Worm (Caenorhabditis elegans) whole organism, young adult: ENCODE measurements around the gene rpl-25.1.
A peak's percentile ranks its signal among the peaks of the same experiment; 100 is the strongest.

Experiments
- B0336.3 ChIP-seq: fragments of 200-800 bp; sonication (Bioruptor generic); IDR thresholded peaks from 2 replicates; pipeline ENCODE4 v1.3.6; 2022; ENCODE audit warnings: missing genetic modification characterization, missing compliant biosample characterization
- F23B12.7 ChIP-seq: sonication (generic microtip); optimal IDR thresholded peaks from 2 replicates; lab custom pipeline; 2017; ENCODE audit warnings: missing genetic modification characterization, mild to moderate bottlenecking, missing compliant biosample characterization, antibody characterized with exemption, moderate library complexity; ENCODE audit not compliant: insufficient read depth
- T07F8.4 ChIP-seq: sonication (generic microtip); optimal IDR thresholded peaks from 2 replicates; lab custom pipeline; 2016; ENCODE audit warnings: mild to moderate bottlenecking, missing genetic modification characterization, moderate library complexity, missing compliant biosample characterization
- T26A5.8 ChIP-seq: sonication (generic microtip); optimal IDR thresholded peaks from 2 replicates; lab custom pipeline; 2016; ENCODE audit warnings: missing genetic modification characterization, missing compliant biosample characterization
- Y53F4B.3 ChIP-seq: fragments of 200-800 bp; sonication (Bioruptor generic); IDR thresholded peaks from 2 replicates; pipeline ENCODE4 v1.3.6; 2022; ENCODE audit warnings: missing genetic modification reagents, missing genetic modification characterization, missing compliant biosample characterization
- Y95B8A.8 ChIP-seq: fragments of 200-800 bp; sonication (Bioruptor generic); IDR thresholded peaks from 2 replicates; pipeline ENCODE4 v1.3.6; 2022; ENCODE audit warnings: missing genetic modification reagents, missing genetic modification characterization, missing compliant biosample characterization
- ZK185.1 ChIP-seq: sonication (generic microtip); optimal IDR thresholded peaks from 2 replicates; lab custom pipeline; 2016; ENCODE audit warnings: mild to moderate bottlenecking, missing genetic modification characterization, missing compliant biosample characterization; ENCODE audit not compliant: poor library complexity, severe bottlenecking
- ama-1 ChIP-seq, 3 experiments: fragments of 150-350 bp in 1 of 3; sonication (generic microtip) in 2 of 3; optimal IDR thresholded peaks; 2 replicates each; lab custom pipeline; 2014 to 2018; ENCODE audit warnings: missing biosample characterization in 2 of 3, missing genetic modification characterization in 2 of 3, missing genetic modification reagents in 2 of 3
- atf-7 ChIP-seq: sonication (generic microtip); optimal IDR thresholded peaks from 2 replicates; lab custom pipeline; 2017; ENCODE audit warnings: mild to moderate bottlenecking, missing genetic modification characterization, missing compliant biosample characterization
- attf-3 ChIP-seq: fragments of 200-800 bp; sonication (Bioruptor generic); conservative IDR thresholded peaks from 2 replicates; pipeline ENCODE4 v1.3.6; 2022; ENCODE audit warnings: missing genetic modification reagents, missing genetic modification characterization, missing compliant biosample characterization
- attf-5 ChIP-seq: fragments of 200-800 bp; sonication (Bioruptor generic); optimal IDR thresholded peaks from 2 replicates; lab custom pipeline; 2018; ENCODE audit warnings: mild to moderate bottlenecking, missing genetic modification characterization, missing compliant biosample characterization
- cebp-1 ChIP-seq, 2 experiments: fragments of 200-800 bp in 1 of 2; sonication (Bioruptor generic) in 1 of 2; sonication (generic microtip) in 1 of 2; IDR thresholded peaks in 1 of 2; optimal IDR thresholded peaks in 1 of 2; 2 replicates each; pipeline versions ENCODE4 v1.3.6 to Lab custom; 2017 to 2022; ENCODE audit warnings: missing compliant biosample characterization in 2 of 2, missing genetic modification characterization in 2 of 2, mild to moderate bottlenecking in 1 of 2, missing genetic modification reagents in 1 of 2, moderate library complexity in 1 of 2
- cebp-2 ChIP-seq: fragments of 200-800 bp; sonication (Bioruptor generic); IDR thresholded peaks from 2 replicates; pipeline ENCODE4 v1.3.6; 2022; ENCODE audit warnings: missing genetic modification characterization, missing compliant biosample characterization
- dox-1 ChIP-seq: fragments of 200-800 bp; sonication (Bioruptor generic); IDR thresholded peaks from 2 replicates; pipeline ENCODE4 v1.3.6; 2022; ENCODE audit warnings: missing genetic modification reagents, missing genetic modification characterization, missing compliant biosample characterization
- dpl-1 ChIP-seq: fragments of 150-350 bp; optimal IDR thresholded peaks from 2 replicates; lab custom pipeline; 2014; ENCODE audit warnings: missing biosample characterization, missing genetic modification reagents, missing genetic modification characterization
- ets-4 ChIP-seq: fragments of 200-800 bp; sonication (Bioruptor generic); optimal IDR thresholded peaks from 2 replicates; lab custom pipeline; 2018; ENCODE audit warnings: mild to moderate bottlenecking, missing genetic modification characterization, missing compliant biosample characterization
- gei-17 ChIP-seq: fragments of 200-800 bp; sonication (Bioruptor generic); optimal IDR thresholded peaks from 2 replicates; lab custom pipeline; 2018; ENCODE audit warnings: mild to moderate bottlenecking, missing genetic modification characterization, missing compliant biosample characterization
- let-526 ChIP-seq: fragments of 200-800 bp; sonication (Bioruptor generic); IDR thresholded peaks from 2 replicates; pipeline ENCODE4 v1.3.6; 2022; ENCODE audit warnings: missing genetic modification reagents, missing genetic modification characterization, missing compliant biosample characterization
- let-607 ChIP-seq, 2 experiments: fragments of 200-800 bp in 1 of 2; sonication (Bioruptor generic) in 1 of 2; sonication (generic microtip) in 1 of 2; optimal IDR thresholded peaks; 2 replicates each; lab custom pipeline; 2016 to 2018; ENCODE audit warnings: mild to moderate bottlenecking in 2 of 2, missing compliant biosample characterization in 2 of 2, missing genetic modification characterization in 2 of 2, moderate library complexity in 2 of 2, missing genotype in 1 of 2
- lin-35 ChIP-seq, 3 experiments: fragments of 150-350 bp in 2 of 3; sonication (generic microtip) in 1 of 3; optimal IDR thresholded peaks; 2 replicates each; lab custom pipeline; 2014 to 2018; ENCODE audit warnings: missing biosample characterization in 3 of 3, missing genetic modification characterization in 3 of 3, missing genetic modification reagents in 3 of 3
- lin-40 ChIP-seq: sonication (generic microtip); optimal IDR thresholded peaks from 2 replicates; lab custom pipeline; 2016; ENCODE audit warnings: missing genetic modification characterization, mild to moderate bottlenecking, missing compliant biosample characterization, missing genotype, missing genetic modification reagents
- madf-10 ChIP-seq: sonication (generic microtip); optimal IDR thresholded peaks from 2 replicates; lab custom pipeline; 2016; ENCODE audit warnings: mild to moderate bottlenecking, missing genetic modification characterization, missing compliant biosample characterization
- madf-8 ChIP-seq: fragments of 200-800 bp; sonication (Bioruptor generic); conservative IDR thresholded peaks from 2 replicates; pipeline ENCODE4 v1.3.6; 2022; ENCODE audit warnings: missing genetic modification reagents, missing genetic modification characterization, missing compliant biosample characterization
- mel-28 ChIP-seq: sonication (generic microtip); optimal IDR thresholded peaks from 2 replicates; lab custom pipeline; 2016; ENCODE audit warnings: borderline replicate concordance, mild to moderate bottlenecking, missing genetic modification characterization, missing compliant biosample characterization
- mxl-1 ChIP-seq: sonication (generic microtip); optimal IDR thresholded peaks from 2 replicates; lab custom pipeline; 2016; ENCODE audit warnings: missing genetic modification characterization, missing compliant biosample characterization
- nfya-2 ChIP-seq: fragments of 200-800 bp; sonication (Bioruptor generic); IDR thresholded peaks from 2 replicates; pipeline ENCODE4 v1.3.6; 2022; ENCODE audit warnings: missing genetic modification reagents, missing genetic modification characterization, missing compliant biosample characterization
- nhr-27 ChIP-seq: fragments of 200-800 bp; sonication (Bioruptor generic); optimal IDR thresholded peaks from 2 replicates; lab custom pipeline; 2018; ENCODE audit warnings: mild to moderate bottlenecking, missing genetic modification characterization, moderate library complexity, missing compliant biosample characterization
- nhr-80 ChIP-seq: sonication (generic microtip); optimal IDR thresholded peaks from 2 replicates; lab custom pipeline; 2016; ENCODE audit warnings: missing genetic modification characterization, missing compliant biosample characterization
- pbrm-1 ChIP-seq: fragments of 200-800 bp; sonication (Bioruptor generic); IDR thresholded peaks from 2 replicates; pipeline ENCODE4 v1.3.6; 2022; ENCODE audit warnings: missing genetic modification reagents, missing genetic modification characterization, missing compliant biosample characterization
- pha-4 ChIP-seq: fragments of 150-350 bp; sonication (generic microtip); optimal IDR thresholded peaks from 2 replicates; lab custom pipeline; 2014; ENCODE audit warnings: missing biosample characterization, missing genetic modification reagents, missing genetic modification characterization
- sdz-38 ChIP-seq: sonication (generic microtip); optimal IDR thresholded peaks from 2 replicates; lab custom pipeline; 2016; ENCODE audit warnings: missing genotype, missing genetic modification characterization, missing compliant biosample characterization
- snpc-4 ChIP-seq, 5 experiments: fragments of 150-350 bp in 1 of 5; sonication (generic microtip) in 4 of 5; optimal IDR thresholded peaks; 2 replicates each; lab custom pipeline; 2014 to 2018; ENCODE audit warnings: missing genetic modification characterization in 5 of 5, missing biosample characterization in 3 of 5, antibody characterized with exemption in 2 of 5, mild to moderate bottlenecking in 2 of 5, missing compliant biosample characterization in 2 of 5, missing genotype in 2 of 5, moderate library complexity in 2 of 5, missing genetic modification reagents in 1 of 5
- somi-1 ChIP-seq: fragments of 200-800 bp; sonication (Bioruptor generic); optimal IDR thresholded peaks from 2 replicates; lab custom pipeline; 2018; ENCODE audit warnings: mild to moderate bottlenecking, missing genetic modification characterization, missing compliant biosample characterization
- sptf-2 ChIP-seq: fragments of 200-800 bp; sonication (Bioruptor generic); optimal IDR thresholded peaks from 2 replicates; lab custom pipeline; 2018; ENCODE audit warnings: mild to moderate bottlenecking, missing genetic modification characterization, missing compliant biosample characterization
- tbp1 ChIP-seq: fragments of 200-800 bp; sonication (Bioruptor generic); optimal IDR thresholded peaks from 2 replicates; lab custom pipeline; 2018; ENCODE audit warnings: mild to moderate bottlenecking, missing genetic modification characterization, missing compliant biosample characterization
- tbx-9 ChIP-seq: sonication (generic microtip); optimal IDR thresholded peaks from 2 replicates; lab custom pipeline; 2016; ENCODE audit warnings: borderline replicate concordance, missing genetic modification characterization, inconsistent platforms, missing compliant biosample characterization
- unc-62 ChIP-seq: fragments of 150-350 bp; optimal IDR thresholded peaks from 2 replicates; lab custom pipeline; 2014; ENCODE audit warnings: missing biosample characterization, missing genetic modification reagents, missing genetic modification characterization
- zfh-2 ChIP-seq: fragments of 200-800 bp; sonication (Bioruptor generic); conservative IDR thresholded peaks from 2 replicates; pipeline ENCODE4 v1.3.6; 2022; ENCODE audit warnings: missing genetic modification reagents, missing genetic modification characterization, missing compliant biosample characterization
- ztf-22 ChIP-seq: fragments of 200-800 bp; sonication (Bioruptor generic); optimal IDR thresholded peaks from 2 replicates; lab custom pipeline; 2018; ENCODE audit warnings: mild to moderate bottlenecking, missing genetic modification characterization, moderate library complexity, missing compliant biosample characterization
- ztf-28 ChIP-seq: fragments of 200-800 bp; sonication (Bioruptor generic); IDR thresholded peaks from 2 replicates; pipeline ENCODE4 v1.3.6; 2022; ENCODE audit warnings: missing genetic modification reagents, missing genetic modification characterization, missing compliant biosample characterization
- ztf-3 ChIP-seq: fragments of 200-800 bp; sonication (Bioruptor generic); optimal IDR thresholded peaks from 2 replicates; lab custom pipeline; 2018; ENCODE audit warnings: mild to moderate bottlenecking, missing genetic modification characterization, missing compliant biosample characterization

Gene rpl-25.1

ce11 chrX:4700083-4700482 is 14.9 kb upstream of the rpl-25.1 start:
- TF ChIP-seq madf-8 (no peak), unc-62 (GFP tag; lab: Kevin White, UChicago) (peak; percentile 75), ztf-22 (GFP tag; lab: Kevin White, UChicago) (peak; percentile 4), cebp-1 (GFP tag; IDR thresholded peaks at IDR 0.05; lab: Robert Waterston, UW) (no peak), cebp-1 (tag; optimal IDR thresholded peaks at IDR 0.05; lab: Kevin White, UChicago) (peak; percentile 37), atf-7 (tag; lab: Kevin White, UChicago) (peak; percentile 31), mel-28 (tag; lab: Kevin White, UChicago) (no peak), nhr-80 (peak; percentile 98), B0336.3 (peak; percentile 14; the same call in 1 of the 2 replicates)

- no peak for TF ChIP-seq ZK185.1 (tag; lab: Kevin White, UChicago)
- no peak for TF ChIP-seq ama-1 (optimal IDR thresholded peaks at IDR 0.05; lab: Kevin White, UChicago)
- TF ChIP-seq ama-1 (GFP tag; optimal IDR thresholded peaks at IDR 0.05; lab: Kevin White, UChicago), result no peak
- no peak for TF ChIP-seq Y95B8A.8 (GFP tag; lab: Robert Waterston, UW)
- TF ChIP-seq Y53F4B.3 (GFP tag; lab: Robert Waterston, UW), result no peak
- no peak for TF ChIP-seq dpl-1 (GFP tag; lab: Kevin White, UChicago)
- no peak for TF ChIP-seq nfya-2
- TF ChIP-seq sptf-2, result no peak
- TF ChIP-seq B0336.3, result no peak
- no peak for TF ChIP-seq mxl-1 (tag; lab: Kevin White, UChicago)
Measured at ce11 chrX:4704877-4705276, 10.1 kb upstream of the rpl-25.1 start, which contains the start of gene aqp-8. Gene aqp-8, minus strand, starts transcription at chrX:4704977.

ce11 chrX:4705666-4706065 is 9.3 kb upstream of the rpl-25.1 start:
- TF ChIP-seq T07F8.4 (tag; lab: Kevin White, UChicago) (no peak), unc-62 (GFP tag; lab: Kevin White, UChicago) (no peak), dox-1 (no peak), let-526 (GFP tag; lab: Robert Waterston, UW) (no peak), F23B12.7 (tag; lab: Kevin White, UChicago) (no peak), attf-5 (GFP tag; lab: Kevin White, UChicago) (no peak), cebp-2 (GFP tag; lab: Robert Waterston, UW) (no peak), lin-35 (GFP tag; optimal IDR thresholded peaks at IDR 0.05; lab: Kevin White, UChicago) (no peak), gei-17 (no peak), ztf-28 (no peak), attf-3 (GFP tag; lab: Robert Waterston, UW) (no peak), madf-10 (tag; lab: Kevin White, UChicago) (no peak), nhr-80 (no peak), sdz-38 (tag; lab: Kevin White, UChicago) (no peak), ztf-22 (GFP tag; lab: Kevin White, UChicago) (no peak), tbx-9 (no peak), ztf-3 (GFP tag; lab: Kevin White, UChicago) (no peak), pha-4 (tag; lab: Kevin White, UChicago) (no peak)

ce11 chrX:4706755-4707226 is 8.2 kb upstream of the rpl-25.1 start, which contains the start of gene dhhc-10:
Gene dhhc-10, plus strand, starts transcription at chrX:4707176.
- TF ChIP-seq nhr-80, result peak; percentile 97
- no peak for TF ChIP-seq zfh-2 (GFP tag; lab: Robert Waterston, UW)
- no peak for TF ChIP-seq somi-1 (GFP tag; lab: Kevin White, UChicago)
- TF ChIP-seq tbp1 (GFP tag; lab: Kevin White, UChicago), result peak; percentile 7
- peak; percentile 88 to 91 for TF ChIP-seq let-607 (tag; optimal IDR thresholded peaks at IDR 0.05; lab: Kevin White, UChicago)
- TF ChIP-seq ets-4 (GFP tag; lab: Kevin White, UChicago), result peak; percentile 77
- TF ChIP-seq snpc-4 (GFP tag; optimal IDR thresholded peaks at IDR 0.05; lab: Kevin White, UChicago), result no peak
- TF ChIP-seq snpc-4 (tag; optimal IDR thresholded peaks at IDR 0.05; lab: Kevin White, UChicago), result peak in 2 of 4 experiments; percentile 2 to 8
- peak in 1 of 3 experiments; percentile 21 for TF ChIP-seq lin-35 (GFP tag; optimal IDR thresholded peaks at IDR 0.05; lab: Kevin White, UChicago)
- peak; percentile 23 for TF ChIP-seq lin-40
- TF ChIP-seq pbrm-1 (GFP tag; lab: Robert Waterston, UW), result 0 out of 2 replicates have a peak, but pooled peaks have one; percentile 35
- no peak for TF ChIP-seq cebp-1 (GFP tag; IDR thresholded peaks at IDR 0.05; lab: Robert Waterston, UW)
- peak; percentile 59 for TF ChIP-seq cebp-1 (tag; optimal IDR thresholded peaks at IDR 0.05; lab: Kevin White, UChicago)
- TF ChIP-seq ZK185.1 (tag; lab: Kevin White, UChicago), result peak; percentile 45
- TF ChIP-seq T26A5.8 (tag; lab: Kevin White, UChicago), result no peak
- TF ChIP-seq attf-5 (GFP tag; lab: Kevin White, UChicago), result peak; percentile 9
- TF ChIP-seq nhr-27 (tag; lab: Kevin White, UChicago), result no peak
